Worm (Caenorhabditis elegans): ENCODE measurements around the gene pha-4.

DNA sequence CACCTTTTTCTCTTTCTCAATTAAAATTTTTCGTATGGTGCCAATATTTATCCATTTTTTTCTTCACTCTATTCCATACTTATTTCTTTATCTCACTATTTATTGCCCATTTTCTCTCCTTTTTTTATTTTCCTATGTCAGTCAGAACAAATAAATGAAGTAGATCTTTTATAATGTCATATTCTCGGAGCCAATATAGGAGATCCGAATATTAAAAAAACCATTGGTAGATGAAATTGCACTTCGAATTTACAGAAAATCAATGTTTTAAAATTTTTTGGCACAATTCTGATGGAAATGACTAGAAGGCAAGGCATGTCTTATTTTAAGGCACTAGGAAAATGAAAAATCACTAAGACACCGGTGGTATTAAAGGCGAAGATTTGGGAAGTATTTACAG lies 37.8 kb downstream of the pha-4 start:
- TF ChIP-seq R02D3.7 (tag; optimal IDR thresholded peaks at IDR 0.05), result no peak
- no peak for TF ChIP-seq egl-27 (tag; optimal IDR thresholded peaks at IDR 0.05)
- no peak for TF ChIP-seq nhr-10 (tag; optimal IDR thresholded peaks at IDR 0.05)
- TF ChIP-seq snpc-4 (tag; optimal IDR thresholded peaks at IDR 0.05), result no peak
- TF ChIP-seq mdt-29 (GFP tag; IDR thresholded peaks at IDR 0.05), result no peak
- TF ChIP-seq lin-39 (tag; optimal IDR thresholded peaks at IDR 0.05), result no peak
- no peak for TF ChIP-seq ama-1 (optimal IDR thresholded peaks at IDR 0.05)
- no peak for TF ChIP-seq F10B5.3 (tag; optimal IDR thresholded peaks at IDR 0.05)
- TF ChIP-seq unc-62 (GFP tag; optimal IDR thresholded peaks at IDR 0.05 in 1 of 2), result no peak
- TF ChIP-seq unc-62 (tag; optimal IDR thresholded peaks at IDR 0.05), result no peak
- no peak for TF ChIP-seq nhr-77 (tag; optimal IDR thresholded peaks at IDR 0.05)
- no peak for TF ChIP-seq ceh-82 (tag; optimal IDR thresholded peaks at IDR 0.05)
